Worm (Caenorhabditis elegans) whole organism, L3 larva: ENCODE results near the gene srsx-30.

ENCODE experiments used
- aly-2 ChIP-seq: fragments of 150-350 bp; optimal IDR thresholded peaks from 2 replicates; lab custom pipeline; 2014; ENCODE audit warnings: missing biosample characterization, missing genetic modification characterization
- ama-1 ChIP-seq: fragments of 150-350 bp; optimal IDR thresholded peaks from 2 replicates; lab custom pipeline; 2018
- egl-27 ChIP-seq: sonication (generic microtip); optimal IDR thresholded peaks from 4 replicates; lab custom pipeline; 2017; ENCODE audit warnings: missing biosample characterization, missing genetic modification reagents, missing genetic modification characterization
- nhr-28 ChIP-seq: fragments of 150-350 bp; optimal IDR thresholded peaks from 2 replicates; lab custom pipeline; 2014; ENCODE audit warnings: missing biosample characterization, missing genetic modification characterization
- nhr-77 ChIP-seq: fragments of 150-350 bp; optimal IDR thresholded peaks from 2 replicates; lab custom pipeline; 2014; ENCODE audit warnings: missing biosample characterization, missing genetic modification characterization
- skn-1 ChIP-seq: fragments of 150-350 bp; optimal IDR thresholded peaks from 2 replicates; lab custom pipeline; 2014; ENCODE audit warnings: missing biosample characterization, missing genetic modification characterization
- snpc-4 ChIP-seq: fragments of 150-350 bp; optimal IDR thresholded peaks from 2 replicates; lab custom pipeline; 2014; ENCODE audit warnings: missing biosample characterization, missing genetic modification characterization
- unc-62 ChIP-seq: fragments of 150-350 bp; sonication (generic microtip); optimal IDR thresholded peaks from 4 replicates; lab custom pipeline; 2014; ENCODE audit warnings: missing biosample characterization, missing genetic modification reagents, missing genetic modification characterization
- zag-1 ChIP-seq: fragments of 150-350 bp; optimal IDR thresholded peaks from 2 replicates; lab custom pipeline; 2014; ENCODE audit warnings: missing biosample characterization, missing genetic modification characterization

- TF ChIP-seq nhr-77 (tag; lab: Kevin White, UChicago): no peak
- TF ChIP-seq unc-62 (GFP tag; lab: Kevin White, UChicago): no peak
- no peak for TF ChIP-seq ama-1 (lab: Kevin White, UChicago)
- TF ChIP-seq snpc-4 (tag; lab: Kevin White, UChicago): peak; percentile 60
- no peak for TF ChIP-seq egl-27 (tag; lab: Kevin White, UChicago)
- no peak for TF ChIP-seq zag-1 (tag; lab: Kevin White, UChicago)
- no peak for TF ChIP-seq nhr-28 (tag; lab: Kevin White, UChicago)
- TF ChIP-seq skn-1: no peak
- TF ChIP-seq aly-2 (tag; lab: Kevin White, UChicago): no peak
Observed at ce11 chrV:10204863-10205338, 46.3 kb downstream of the srsx-30 start, which contains the start of the genes ZK856.19 and ZK856.11.
